Worm (Caenorhabditis elegans) whole organism, late embryonic: ENCODE data around the gene saps-1.

Source experiments
- K09A11.1 ChIP-seq: sonication (generic microtip); optimal IDR thresholded peaks from 2 replicates; lab custom pipeline; 2017; ENCODE audit warnings: antibody characterized with exemption, mild to moderate bottlenecking, missing genetic modification characterization, missing compliant biosample characterization; ENCODE audit not compliant: insufficient read depth
- T23F11.4 ChIP-seq: fragments of 200-800 bp; sonication (Bioruptor generic); optimal IDR thresholded peaks from 2 replicates; lab custom pipeline; 2018; ENCODE audit warnings: mild to moderate bottlenecking, missing genetic modification characterization, missing compliant biosample characterization
- Y22D7AL.16 ChIP-seq: sonication (generic microtip); optimal IDR thresholded peaks from 2 replicates; lab custom pipeline; 2016; ENCODE audit warnings: missing genetic modification characterization, missing compliant biosample characterization
- ceh-14 ChIP-seq: sonication (generic microtip); optimal IDR thresholded peaks from 2 replicates; lab custom pipeline; 2016; ENCODE audit warnings: missing genotype, missing genetic modification characterization, missing compliant biosample characterization
- ceh-18 ChIP-seq: sonication (generic microtip); optimal IDR thresholded peaks from 2 replicates; lab custom pipeline; 2016; ENCODE audit warnings: missing genetic modification characterization, missing compliant biosample characterization
- ceh-22 ChIP-seq: sonication (generic microtip); optimal IDR thresholded peaks from 2 replicates; lab custom pipeline; 2017; ENCODE audit warnings: missing biosample characterization, missing genetic modification characterization
- ceh-30 ChIP-seq: fragments of 150-350 bp; optimal IDR thresholded peaks from 2 replicates; lab custom pipeline; 2014; ENCODE audit warnings: missing biosample characterization, missing genetic modification characterization
- ceh-31 ChIP-seq: sonication (generic microtip); optimal IDR thresholded peaks from 2 replicates; lab custom pipeline; 2016; ENCODE audit warnings: missing genetic modification characterization, missing compliant biosample characterization
- dmd-4 ChIP-seq: sonication (generic microtip); optimal IDR thresholded peaks from 2 replicates; lab custom pipeline; 2016; ENCODE audit warnings: borderline replicate concordance, missing genetic modification characterization, missing compliant biosample characterization
- dve-1 ChIP-seq: sonication (generic microtip); optimal IDR thresholded peaks from 2 replicates; lab custom pipeline; 2017; ENCODE audit warnings: antibody characterized with exemption, mild to moderate bottlenecking, missing genetic modification characterization, missing compliant biosample characterization
- elt-2 ChIP-seq: sonication (generic microtip); optimal IDR thresholded peaks from 2 replicates; lab custom pipeline; 2016; ENCODE audit warnings: missing genetic modification reagents, missing genetic modification characterization, missing compliant biosample characterization
- elt-4 ChIP-seq: sonication (generic microtip); optimal IDR thresholded peaks from 2 replicates; lab custom pipeline; 2016; ENCODE audit warnings: missing genetic modification characterization, missing compliant biosample characterization
- ets-4 ChIP-seq: sonication (generic microtip); optimal IDR thresholded peaks from 2 replicates; lab custom pipeline; 2016; ENCODE audit warnings: missing genetic modification characterization, missing compliant biosample characterization
- eyg-1 ChIP-seq: sonication (generic microtip); optimal IDR thresholded peaks from 2 replicates; lab custom pipeline; 2016; ENCODE audit warnings: missing genotype, missing genetic modification characterization, missing compliant biosample characterization
- fkh-10 ChIP-seq: fragments of 150-350 bp; optimal IDR thresholded peaks from 2 replicates; lab custom pipeline; 2014; ENCODE audit warnings: missing biosample characterization, missing genetic modification reagents, missing genetic modification characterization
- hlh-13 ChIP-seq: fragments of 200-800 bp; sonication (Bioruptor generic); optimal IDR thresholded peaks from 2 replicates; lab custom pipeline; 2018; ENCODE audit warnings: mild to moderate bottlenecking, missing genetic modification characterization, missing compliant biosample characterization
- hlh-8 ChIP-seq: sonication (generic microtip); optimal IDR thresholded peaks from 2 replicates; lab custom pipeline; 2016; ENCODE audit warnings: missing genotype, missing genetic modification characterization, missing compliant biosample characterization
- lin-11 ChIP-seq: fragments of 200-800 bp; sonication (Bioruptor generic); optimal IDR thresholded peaks from 2 replicates; lab custom pipeline; 2018; ENCODE audit warnings: mild to moderate bottlenecking, missing genetic modification characterization, missing compliant biosample characterization
- madf-2 ChIP-seq: sonication (generic microtip); optimal IDR thresholded peaks from 2 replicates; lab custom pipeline; 2017; ENCODE audit warnings: missing genetic modification characterization, missing compliant biosample characterization
- mec-3 ChIP-seq: sonication (generic microtip); optimal IDR thresholded peaks from 2 replicates; lab custom pipeline; 2016; ENCODE audit warnings: borderline replicate concordance, missing genetic modification characterization, missing compliant biosample characterization
- nfya-1 ChIP-seq: sonication (generic microtip); optimal IDR thresholded peaks from 2 replicates; lab custom pipeline; 2017; ENCODE audit warnings: missing genetic modification characterization, mild to moderate bottlenecking, missing compliant biosample characterization, antibody characterized with exemption, moderate library complexity
- nhr-11 ChIP-seq: fragments of 150-350 bp; optimal IDR thresholded peaks from 2 replicates; lab custom pipeline; 2014; ENCODE audit warnings: missing biosample characterization, missing genetic modification characterization
- npax-4 ChIP-seq: sonication (generic microtip); optimal IDR thresholded peaks from 2 replicates; lab custom pipeline; 2016; ENCODE audit warnings: missing genetic modification characterization, missing compliant biosample characterization
- pag-3 ChIP-seq: sonication (generic microtip); optimal IDR thresholded peaks from 2 replicates; lab custom pipeline; 2016; ENCODE audit warnings: missing compliant biosample characterization, missing genetic modification characterization, borderline replicate concordance
- pha-2 ChIP-seq: sonication (generic microtip); optimal IDR thresholded peaks from 2 replicates; lab custom pipeline; 2017; ENCODE audit warnings: mild to moderate bottlenecking, missing genetic modification characterization, missing compliant biosample characterization
- pha-4 ChIP-seq: fragments of 150-350 bp; optimal IDR thresholded peaks from 2 replicates; lab custom pipeline; 2018; ENCODE audit warnings: missing biosample characterization, missing genetic modification reagents, missing genetic modification characterization
- sdc-2 ChIP-seq: sonication (generic microtip); optimal IDR thresholded peaks from 2 replicates; lab custom pipeline; 2016; ENCODE audit warnings: missing genotype, missing genetic modification characterization, missing compliant biosample characterization
- sox-4 ChIP-seq: sonication (generic microtip); optimal IDR thresholded peaks from 2 replicates; lab custom pipeline; 2017; ENCODE audit warnings: mild to moderate bottlenecking, missing genetic modification characterization, inconsistent platforms, missing compliant biosample characterization
- tbx-2 ChIP-seq: sonication (generic microtip); optimal IDR thresholded peaks from 2 replicates; lab custom pipeline; 2016; ENCODE audit warnings: missing genetic modification characterization, missing compliant biosample characterization
- unc-42 ChIP-seq: sonication (generic microtip); optimal IDR thresholded peaks from 2 replicates; lab custom pipeline; 2016; ENCODE audit warnings: missing genotype, missing genetic modification characterization, missing compliant biosample characterization
- unc-55 ChIP-seq: sonication (generic microtip); optimal IDR thresholded peaks from 2 replicates; lab custom pipeline; 2017; ENCODE audit warnings: missing biosample characterization, missing genetic modification reagents, missing genetic modification characterization
- unc-86 ChIP-seq: sonication (generic microtip); optimal IDR thresholded peaks from 2 replicates; lab custom pipeline; 2016; ENCODE audit warnings: missing genetic modification characterization, missing compliant biosample characterization
- zip-5 ChIP-seq: sonication (generic microtip); optimal IDR thresholded peaks from 2 replicates; lab custom pipeline; 2016; ENCODE audit warnings: missing genetic modification characterization, missing compliant biosample characterization

Gene saps-1

DNA sequence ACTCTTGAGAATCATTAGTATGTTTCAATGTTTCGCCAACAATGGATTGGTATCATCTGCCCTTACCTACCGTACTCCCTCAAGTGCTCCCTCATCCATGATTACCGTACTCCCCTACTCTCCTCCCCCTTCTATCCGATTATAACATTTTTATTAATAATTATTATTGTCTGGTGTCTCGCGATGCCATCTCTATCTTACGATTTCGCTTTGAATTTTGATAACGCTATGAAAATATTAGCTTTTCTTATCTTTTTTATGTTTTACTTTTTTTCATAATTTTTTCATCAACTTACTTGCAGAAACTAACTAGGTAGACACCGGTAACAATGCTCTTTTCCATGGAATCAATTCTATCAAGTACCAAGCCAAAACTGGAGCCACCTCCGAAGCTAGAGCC lies 15.8 kb upstream of the saps-1 start, which contains the start of gene unc-130:
Gene unc-130 (plus strand): TSS at position 301 of the 400 bp plus-strand sequence.
- TF ChIP-seq pha-4 (tag; lab: Kevin White, UChicago) (no peak), K09A11.1 (tag; lab: Kevin White, UChicago) (no peak), lin-11 (tag; lab: Kevin White, UChicago) (no peak), elt-4 (tag; lab: Kevin White, UChicago) (no peak), ets-4 (no peak), zip-5 (no peak), ceh-22 (tag; lab: Kevin White, UChicago) (no peak), Y22D7AL.16 (tag; lab: Kevin White, UChicago) (no peak), hlh-13 (GFP tag; lab: Kevin White, UChicago) (no peak), ceh-31 (tag; lab: Kevin White, UChicago) (no peak), pag-3 (no peak), unc-42 (tag; lab: Kevin White, UChicago) (no peak), npax-4 (no peak), sdc-2 (tag; lab: Kevin White, UChicago) (no peak), unc-86 (tag; lab: Kevin White, UChicago) (no peak)
- TF ChIP-seq, all 69 proteins: peak for 0

DNA sequence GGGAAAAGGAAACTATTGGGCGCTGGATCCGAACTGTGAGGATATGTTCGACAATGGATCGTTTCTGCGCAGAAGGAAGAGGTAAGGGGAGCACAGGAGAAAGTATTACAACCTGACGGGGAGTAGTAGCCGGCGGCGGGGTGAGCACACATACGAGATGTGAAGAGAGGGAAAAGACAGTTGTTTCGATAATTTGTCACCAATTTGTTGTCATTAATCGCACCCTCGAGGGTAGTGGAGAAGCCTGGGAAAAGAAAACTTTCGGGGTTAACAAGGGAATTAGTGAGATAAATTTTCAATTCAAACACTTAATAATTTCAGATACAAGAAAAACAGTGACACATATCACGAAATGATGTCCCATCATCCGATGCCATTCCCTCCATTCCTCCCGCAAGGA lies 14.5 kb upstream of the saps-1 start:
- TF ChIP-seq tbx-2 (tag; lab: Kevin White, UChicago) (peak; percentile 6), unc-55 (GFP tag; lab: Kevin White, UChicago) (peak; percentile 28), dmd-4 (tag; lab: Kevin White, UChicago) (no peak)

DNA sequence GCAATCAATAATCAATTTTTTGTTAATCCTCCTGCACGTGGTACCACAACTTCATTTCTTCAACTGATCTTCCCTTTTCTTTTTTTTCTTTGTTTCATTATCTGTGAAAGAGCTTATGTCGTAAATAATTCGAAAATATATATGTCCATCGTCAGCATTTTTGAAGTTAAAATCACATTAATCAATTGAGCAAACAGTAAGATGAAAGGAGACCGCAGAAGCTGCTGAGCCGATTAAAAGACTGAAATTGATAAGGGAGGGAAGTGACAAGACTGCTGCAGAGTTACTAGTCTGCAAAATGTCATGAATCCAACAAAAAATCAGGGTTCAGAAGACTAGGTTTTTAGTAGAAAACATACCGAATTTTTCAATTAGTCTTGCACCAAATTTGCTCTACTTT lies 13.7 kb upstream of the saps-1 start:
- TF ChIP-seq eyg-1 (tag; lab: Kevin White, UChicago) (no peak), Y22D7AL.16 (tag; lab: Kevin White, UChicago) (no peak), dve-1 (no peak), nfya-1 (tag; lab: Kevin White, UChicago) (no peak), npax-4 (no peak), elt-2 (tag; lab: Kevin White, UChicago) (no peak), ceh-18 (no peak)

DNA sequence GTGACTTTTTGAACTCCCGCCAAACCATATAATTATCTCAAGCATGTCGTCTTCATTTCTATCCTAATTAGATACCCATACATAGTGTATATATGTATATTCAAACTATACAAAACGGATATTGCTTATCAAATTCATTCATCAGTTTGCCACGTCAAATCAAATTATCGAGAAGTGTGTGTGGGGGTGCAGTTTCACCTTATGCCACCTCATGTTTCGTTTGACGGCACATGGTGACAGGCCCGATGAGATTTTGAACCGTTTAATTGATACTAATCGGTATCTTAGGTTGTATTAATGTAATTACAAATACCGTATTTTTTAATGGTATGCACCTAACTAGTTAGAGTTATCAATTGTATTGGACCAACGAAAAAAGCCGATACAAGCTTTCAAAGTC lies 12.8 kb upstream of the saps-1 start:
- no peak for TF ChIP-seq ceh-14 (tag; lab: Kevin White, UChicago)
- no peak for TF ChIP-seq unc-86 (tag; lab: Kevin White, UChicago)
- TF ChIP-seq pha-4 (tag; lab: Kevin White, UChicago): no peak
- no peak for TF ChIP-seq lin-11 (tag; lab: Kevin White, UChicago)
- TF ChIP-seq ceh-22 (tag; lab: Kevin White, UChicago): no peak
- no peak for TF ChIP-seq T23F11.4 (GFP tag; lab: Kevin White, UChicago)
- TF ChIP-seq pha-2: no peak
- TF ChIP-seq sox-4 (tag; lab: Kevin White, UChicago): no peak
- no peak for TF ChIP-seq mec-3
- TF ChIP-seq hlh-8: no peak
- TF ChIP-seq madf-2 (tag; lab: Kevin White, UChicago): no peak
- no peak for TF ChIP-seq elt-2 (tag; lab: Kevin White, UChicago)
- TF ChIP-seq eyg-1 (tag; lab: Kevin White, UChicago): no peak
- no peak for TF ChIP-seq ceh-31 (tag; lab: Kevin White, UChicago)
- no peak for TF ChIP-seq fkh-10 (GFP tag; lab: Kevin White, UChicago)
- TF ChIP-seq ceh-30 (tag; lab: Kevin White, UChicago): no peak
- TF ChIP-seq nhr-11 (tag; lab: Kevin White, UChicago): no peak

DNA sequence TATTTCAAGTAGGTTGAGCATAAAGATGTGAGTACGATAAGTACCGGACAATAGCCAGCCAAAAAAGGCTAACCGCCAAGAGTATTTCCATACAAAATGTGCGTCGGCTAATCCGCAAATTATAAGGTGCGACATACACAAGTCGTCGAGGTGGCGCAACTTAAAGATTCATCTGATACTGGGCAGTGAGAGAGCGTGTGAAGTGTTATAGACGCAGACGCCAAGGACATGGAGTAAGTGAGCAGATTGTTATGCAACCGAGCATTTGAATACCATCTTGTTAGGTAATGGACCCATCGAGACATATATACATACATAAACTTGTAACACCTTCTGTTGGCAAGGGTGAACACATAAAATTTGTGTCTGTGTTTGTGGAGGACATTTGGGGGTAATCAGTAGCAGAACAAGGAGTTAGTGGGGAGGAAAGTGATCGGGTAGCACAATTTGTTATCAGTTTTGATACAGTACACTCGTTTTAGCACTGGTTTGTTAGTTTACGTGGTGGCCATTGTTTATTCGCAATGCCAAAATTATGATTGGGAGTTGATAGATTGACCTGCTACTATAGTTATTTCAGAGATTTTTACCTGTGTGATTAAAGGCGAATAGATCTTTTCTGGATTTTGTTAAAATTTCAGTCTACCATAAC lies 12.1 kb upstream of the saps-1 start:
- TF ChIP-seq elt-2 (tag; lab: Kevin White, UChicago): peak; percentile 36
- TF ChIP-seq eyg-1 (tag; lab: Kevin White, UChicago): no peak
- TF ChIP-seq tbx-2 (tag; lab: Kevin White, UChicago): peak; percentile 59
